Worm (Caenorhabditis elegans): ENCODE measurements around the gene F54G2.1.

Gene F54G2.1

DNA sequence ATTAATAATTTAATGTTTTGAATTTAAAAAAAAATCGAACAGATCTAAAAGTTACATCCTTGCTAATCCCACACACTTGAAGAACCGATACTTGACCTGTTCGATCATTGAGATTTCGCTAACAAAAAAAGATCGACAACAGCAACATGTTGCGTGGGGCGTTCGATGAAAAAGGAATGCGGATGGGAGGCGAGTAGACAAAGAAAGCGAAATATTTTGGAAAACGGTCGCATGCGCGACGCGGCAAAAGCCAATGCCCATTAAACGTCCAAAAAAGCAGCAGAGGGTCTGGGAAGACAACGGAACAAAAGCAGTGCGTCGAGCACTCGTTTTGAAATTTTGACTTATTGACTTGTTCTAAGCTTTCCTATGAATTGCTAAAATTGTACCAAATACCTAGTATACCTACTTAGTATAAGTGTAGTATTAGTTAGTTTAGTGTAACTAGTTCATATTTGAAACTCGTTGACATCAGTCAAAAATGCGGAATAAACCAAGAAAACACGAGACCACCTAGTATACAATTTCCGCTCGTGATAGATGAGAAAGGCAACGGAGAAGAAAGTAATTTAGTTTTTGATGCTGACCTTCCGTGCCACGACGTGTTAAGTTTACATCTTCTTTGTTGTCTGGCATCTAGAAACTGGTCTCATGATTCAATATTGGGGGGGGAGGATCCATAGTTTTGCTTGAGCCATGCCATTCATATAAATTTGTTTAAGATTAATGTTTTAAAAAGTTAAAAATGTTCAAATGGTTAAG is 82.2 kb downstream of the F54G2.1 start (continued):
- TF ChIP-seq C34F6.9 (tag; optimal IDR thresholded peaks at IDR 0.05), result no peak
- no peak for TF ChIP-seq ceh-82 (tag; optimal IDR thresholded peaks at IDR 0.05)
- no peak for TF ChIP-seq nhr-10 (tag; optimal IDR thresholded peaks at IDR 0.05)
- no peak for TF ChIP-seq ZK546.5 (tag; optimal IDR thresholded peaks at IDR 0.05)

- no peak for TF ChIP-seq snpc-4 (tag; optimal IDR thresholded peaks at IDR 0.05)
- TF ChIP-seq ZK546.5 (tag; optimal IDR thresholded peaks at IDR 0.05), result no peak
- TF ChIP-seq nhr-77 (tag; optimal IDR thresholded peaks at IDR 0.05), result no peak
- TF ChIP-seq sma-9 (GFP tag; optimal IDR thresholded peaks at IDR 0.05), result peak; percentile 66
- TF ChIP-seq sma-9 (tag; optimal IDR thresholded peaks at IDR 0.05), result no peak
- TF ChIP-seq lsy-2 (tag; optimal IDR thresholded peaks at IDR 0.05), result no peak
- peak; percentile 76 for TF ChIP-seq fos-1 (tag; optimal IDR thresholded peaks at IDR 0.05)
- peak; percentile 21 for TF ChIP-seq F13H6.1 (tag; optimal IDR thresholded peaks at IDR 0.05)
- TF ChIP-seq nhr-10 (tag; optimal IDR thresholded peaks at IDR 0.05), result no peak
- peak; percentile 45 for TF ChIP-seq gmeb-1 (tag; optimal IDR thresholded peaks at IDR 0.05)
- TF ChIP-seq crh-2 (tag; optimal IDR thresholded peaks at IDR 0.05), result peak; percentile 66
These were observed 83.6 kb downstream of the F54G2.1 start, which contains the start of gene H01M10.1 for ce11 chrX:2580524-2580981. Gene H01M10.1, minus strand, starts transcription at chrX:2580574.

DNA sequence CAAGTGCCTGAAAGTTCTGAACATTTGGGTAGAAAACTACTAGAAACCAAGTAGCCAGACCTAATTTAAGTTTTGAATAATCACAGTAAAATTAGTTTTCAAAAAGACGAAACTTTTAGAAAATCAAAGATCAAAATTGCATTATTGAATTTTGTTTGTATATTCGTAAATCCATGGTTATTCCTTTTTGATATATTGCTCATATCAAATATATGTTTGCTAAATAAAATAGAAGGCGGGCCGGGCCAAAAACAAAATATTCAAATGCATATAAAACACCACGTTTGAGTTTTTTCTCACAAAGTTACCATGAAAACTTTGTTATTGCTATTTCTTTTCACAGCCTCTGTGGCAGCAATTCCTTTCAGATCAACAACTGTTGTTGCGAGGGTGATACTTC is 86.7 kb downstream of the F54G2.1 start, which contains the start of gene ttr-42:
Gene ttr-42 (plus strand): TSS at position 301 of the 400 bp plus-strand sequence.
- TF ChIP-seq nhr-10 (tag; optimal IDR thresholded peaks at IDR 0.05), result no peak
- TF ChIP-seq mbf-1 (tag; optimal IDR thresholded peaks at IDR 0.05), result no peak
- no peak for TF ChIP-seq ztf-11 (tag; optimal IDR thresholded peaks at IDR 0.05)
- no peak for TF ChIP-seq nhr-12 (tag; optimal IDR thresholded peaks at IDR 0.05)
- TF ChIP-seq fos-1 (tag; optimal IDR thresholded peaks at IDR 0.05), result no peak
- TF ChIP-seq dmd-4 (tag; optimal IDR thresholded peaks at IDR 0.05), result no peak
- no peak for TF ChIP-seq ceh-82 (tag; optimal IDR thresholded peaks at IDR 0.05)
- TF ChIP-seq egl-27 (tag; optimal IDR thresholded peaks at IDR 0.05), result no peak
- no peak for TF ChIP-seq crh-2 (tag; optimal IDR thresholded peaks at IDR 0.05)
- no peak for TF ChIP-seq aly-2 (tag; optimal IDR thresholded peaks at IDR 0.05)
- no peak for TF ChIP-seq nhr-6 (tag; optimal IDR thresholded peaks at IDR 0.05)
- no peak for TF ChIP-seq ama-1 (optimal IDR thresholded peaks at IDR 0.05)
- TF ChIP-seq sma-9 (GFP tag; optimal IDR thresholded peaks at IDR 0.05), result no peak
- TF ChIP-seq sma-9 (tag; optimal IDR thresholded peaks at IDR 0.05), result no peak
- no peak for TF ChIP-seq peb-1 (tag; optimal IDR thresholded peaks at IDR 0.05)
- no peak for TF ChIP-seq Y55F3AM.14 (GFP tag; optimal IDR thresholded peaks at IDR 0.05)
- TF ChIP-seq elt-1 (tag; optimal IDR thresholded peaks at IDR 0.05), result no peak
- TF ChIP-seq lin-39 (tag; optimal IDR thresholded peaks at IDR 0.05), result no peak
- TF ChIP-seq mdl-1 (tag; optimal IDR thresholded peaks at IDR 0.05), result no peak

DNA sequence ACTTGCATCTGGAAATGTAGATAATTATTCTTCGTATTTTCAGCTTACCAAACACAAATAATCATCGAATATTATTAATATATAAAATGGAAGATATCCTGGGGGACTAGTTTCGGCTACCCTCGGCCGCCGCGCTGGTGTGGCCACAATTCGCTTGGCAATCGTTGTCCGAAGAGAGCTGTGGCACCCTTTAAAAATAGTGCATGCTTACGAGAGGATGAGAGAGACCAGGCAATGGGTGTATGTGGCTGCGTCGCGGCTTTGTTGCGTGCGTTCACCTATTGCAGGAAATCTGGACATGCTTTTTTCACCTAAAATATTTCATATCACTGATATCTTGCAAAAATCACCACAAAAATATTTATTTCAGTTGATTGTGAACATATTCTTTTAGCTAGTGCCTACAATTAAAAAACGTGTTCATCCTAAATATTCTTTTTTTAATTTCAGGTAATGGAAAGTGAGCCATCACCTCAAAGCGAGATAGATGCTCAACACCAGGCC is 91.5 kb downstream of the F54G2.1 start, which contains the start of the genes ccd-5 and F52H2.1:
Gene ccd-5 (minus strand): TSS at position 8 of the 504 bp plus-strand sequence.
Gene F52H2.1 (plus strand): TSS at position 454 of the 504 bp plus-strand sequence.
- TF ChIP-seq fos-1 (tag; optimal IDR thresholded peaks at IDR 0.05) (no peak), unc-62 (GFP tag; optimal IDR thresholded peaks at IDR 0.05) (no peak), sma-3 (GFP tag; optimal IDR thresholded peaks at IDR 0.05) (no peak), ceh-16 (tag; optimal IDR thresholded peaks at IDR 0.05) (no peak), ztf-4 (tag; optimal IDR thresholded peaks at IDR 0.05) (no peak), nhr-129 (tag; optimal IDR thresholded peaks at IDR 0.05) (peak; percentile 18), lin-39 (tag; optimal IDR thresholded peaks at IDR 0.05) (no peak), unc-55 (GFP tag; optimal IDR thresholded peaks at IDR 0.05) (peak; percentile 59), C34F6.9 (tag; optimal IDR thresholded peaks at IDR 0.05) (peak; percentile 25), nhr-12 (tag; optimal IDR thresholded peaks at IDR 0.05) (no peak), sma-9 (GFP tag; optimal IDR thresholded peaks at IDR 0.05) (peak; percentile 23), sma-9 (tag; optimal IDR thresholded peaks at IDR 0.05) (no peak), crh-2 (tag; optimal IDR thresholded peaks at IDR 0.05) (no peak), peb-1 (tag; optimal IDR thresholded peaks at IDR 0.05) (no peak), mdl-1 (tag; optimal IDR thresholded peaks at IDR 0.05) (no peak), Y55F3AM.14 (GFP tag; optimal IDR thresholded peaks at IDR 0.05) (no peak), sem-4 (tag; optimal IDR thresholded peaks at IDR 0.05) (no peak), lsy-2 (tag; optimal IDR thresholded peaks at IDR 0.05) (peak in 1 of 2 experiments; percentile 24), nhr-77 (tag; optimal IDR thresholded peaks at IDR 0.05) (no peak), zag-1 (tag; optimal IDR thresholded peaks at IDR 0.05) (no peak), ztf-1 (GFP tag; conservative IDR thresholded peaks at IDR 0.05) (no peak), nhr-23 (tag; optimal IDR thresholded peaks at IDR 0.05) (no peak), F13H6.1 (tag; optimal IDR thresholded peaks at IDR 0.05) (no peak), mbf-1 (tag; optimal IDR thresholded peaks at IDR 0.05) (no peak), ZK546.5 (tag; optimal IDR thresholded peaks at IDR 0.05) (no peak), elt-3 (tag; optimal IDR thresholded peaks at IDR 0.05) (no peak), nhr-10 (tag; optimal IDR thresholded peaks at IDR 0.05) (no peak), ama-1 (optimal IDR thresholded peaks at IDR 0.05) (no peak), gmeb-1 (tag; optimal IDR thresholded peaks at IDR 0.05) (no peak), ceh-82 (tag; optimal IDR thresholded peaks at IDR 0.05) (no peak)

Data from whole organism, L2 larva.